Fruit fly (Drosophila melanogaster) whole organism, embryonic: Measurements from ENCODE around the gene Vps2.

Experiments
- Ada2b ChIP-seq: fragments of 200-800 bp; sonication (Bioruptor generic); IDR thresholded peaks from 2 replicates; pipeline ENCODE4 v1.3.6; 2022; ENCODE audit warnings: missing biosample characterization, missing genetic modification characterization
- Atf3 ChIP-seq: fragments of 200-800 bp; sonication (Bioruptor generic); optimal IDR thresholded peaks from 3 replicates; lab custom pipeline; 2016; ENCODE audit warnings: missing biosample characterization, missing genetic modification characterization
- Awh ChIP-seq: fragments of 200-800 bp; sonication (Bioruptor generic); IDR thresholded peaks from 2 replicates; pipeline ENCODE4, ENCODE4 v1.3.6; 2022; ENCODE audit warnings: missing biosample characterization, missing genetic modification characterization
- B-H1 ChIP-seq: fragments of 200-800 bp; sonication (Bioruptor generic); IDR thresholded peaks from 3 replicates; pipeline ENCODE4 v1.3.6; 2022; ENCODE audit warnings: missing biosample characterization, missing genetic modification characterization
- Bdp1 ChIP-seq: fragments of 200-800 bp; sonication (Bioruptor generic); optimal IDR thresholded peaks from 3 replicates; lab custom pipeline; 2016; ENCODE audit warnings: missing biosample characterization, missing genetic modification characterization
- CG10209 ChIP-seq: fragments of 200-800 bp; sonication (Bioruptor generic); optimal IDR thresholded peaks from 3 replicates; lab custom pipeline; 2017; ENCODE audit warnings: missing biosample characterization, mild to moderate bottlenecking, missing genetic modification characterization, missing genetic modification reagents
- CG1024 ChIP-seq: fragments of 200-800 bp; sonication (Bioruptor generic); IDR thresholded peaks from 2 replicates; pipeline ENCODE4 v1.3.6; 2022; ENCODE audit warnings: missing biosample characterization, missing genetic modification characterization
- CG10979 ChIP-seq: fragments of 200-800 bp; sonication (Bioruptor generic); optimal IDR thresholded peaks from 2 replicates; lab custom pipeline; 2018; ENCODE audit warnings: missing biosample characterization, mild to moderate bottlenecking, missing genetic modification characterization, moderate library complexity
- CG11085 ChIP-seq: fragments of 200-800 bp; sonication (Bioruptor generic); IDR thresholded peaks from 2 replicates; pipeline ENCODE4 v1.3.6; 2022; ENCODE audit warnings: missing biosample characterization, missing genetic modification characterization
- CG11456 ChIP-seq: fragments of 200-800 bp; sonication (Bioruptor generic); IDR thresholded peaks from 3 replicates; pipeline ENCODE4 v1.3.6; 2022; ENCODE audit warnings: missing biosample characterization, missing genetic modification characterization
- CG11723 ChIP-seq: fragments of 200-800 bp; sonication (Bioruptor generic); optimal IDR thresholded peaks from 2 replicates; lab custom pipeline; 2017; ENCODE audit warnings: missing biosample characterization, mild to moderate bottlenecking, missing genetic modification characterization
- CG16863 ChIP-seq: fragments of 200-800 bp; sonication (Bioruptor generic); optimal IDR thresholded peaks from 3 replicates; lab custom pipeline; 2016; ENCODE audit warnings: missing biosample characterization, missing genetic modification characterization
- CG17612 ChIP-seq: fragments of 200-800 bp; sonication (Bioruptor generic); IDR thresholded peaks from 2 replicates; pipeline ENCODE4 v1.3.6; 2022; ENCODE audit warnings: missing biosample characterization, missing genetic modification characterization
- CG4730 ChIP-seq: fragments of 200-800 bp; sonication (Bioruptor generic); IDR thresholded peaks from 2 replicates; pipeline ENCODE4 v1.3.6; 2022; ENCODE audit warnings: missing biosample characterization, missing genetic modification characterization
- CG4854 ChIP-seq: fragments of 200-800 bp; sonication (Bioruptor generic); optimal IDR thresholded peaks from 2 replicates; lab custom pipeline; 2016; ENCODE audit warnings: missing biosample characterization, missing genetic modification characterization, inconsistent platforms
- Dek ChIP-seq: fragments of 200-800 bp; sonication (Bioruptor generic); optimal IDR thresholded peaks from 3 replicates; lab custom pipeline; 2019; ENCODE audit warnings: missing biosample characterization, mild to moderate bottlenecking, missing genetic modification characterization, moderate library complexity
- Dref ChIP-seq: fragments of 200-800 bp; sonication (Bioruptor generic); IDR thresholded peaks from 2 replicates; pipeline ENCODE4 v1.3.6; 2022; ENCODE audit warnings: missing biosample characterization, missing genetic modification characterization
- Ets65A ChIP-seq: fragments of 200-800 bp; sonication (Bioruptor generic); peaks from one replicate; lab custom pipeline; 2016; ENCODE audit warnings: missing biosample characterization, missing genetic modification characterization
- GATAe ChIP-seq: fragments of 200-800 bp; sonication (Bioruptor generic); conservative IDR thresholded peaks from 2 replicates; pipeline ENCODE4 v1.3.6; 2022; ENCODE audit warnings: missing biosample characterization, missing genetic modification characterization
- Mad ChIP-seq: fragments of 200-800 bp; sonication (Bioruptor generic); optimal IDR thresholded peaks from 2 replicates; lab custom pipeline; 2016; ENCODE audit warnings: missing biosample characterization, missing genetic modification characterization
- Rx ChIP-seq: fragments of 200-800 bp; sonication (Bioruptor generic); IDR thresholded peaks from 2 replicates; pipeline ENCODE4 v1.3.6; 2022; ENCODE audit warnings: missing biosample characterization, missing genetic modification characterization
- Sry-δ ChIP-seq: fragments of 200-800 bp; sonication (Bioruptor generic); optimal IDR thresholded peaks from 2 replicates; lab custom pipeline; 2016; ENCODE audit warnings: missing biosample characterization, missing genetic modification characterization
- Stat92E ChIP-seq, 3 experiments: fragments of >200 bp in 2 of 3; fragments of 200-800 bp in 1 of 3; sonication (Bioruptor generic) in 1 of 3; optimal IDR thresholded peaks; 2 replicates each; lab custom pipeline; 2017 to 2019; ENCODE audit warnings: missing biosample characterization in 3 of 3, missing genetic modification characterization in 3 of 3, mild to moderate bottlenecking in 1 of 3, moderate library complexity in 1 of 3
- Tbp ChIP-seq: fragments of >200 bp; optimal IDR thresholded peaks from 2 replicates; lab custom pipeline; 2018; ENCODE audit warnings: missing biosample characterization, missing genetic modification characterization
- Usf ChIP-seq: fragments of 200-800 bp; sonication (Bioruptor generic); optimal IDR thresholded peaks from 2 replicates; lab custom pipeline; 2017; ENCODE audit warnings: missing genotype, missing biosample characterization, missing genetic modification characterization
- abd-A ChIP-seq: fragments of 200-800 bp; sonication (Bioruptor generic); optimal IDR thresholded peaks from 3 replicates; lab custom pipeline; 2019; ENCODE audit warnings: missing biosample characterization, mild to moderate bottlenecking, missing genetic modification characterization, moderate library complexity
- ara ChIP-seq: fragments of 200-800 bp; sonication (Bioruptor generic); IDR thresholded peaks from 2 replicates; pipeline ENCODE4 v1.3.6; 2022; ENCODE audit warnings: missing biosample characterization, missing genetic modification characterization
- btn ChIP-seq: fragments of 200-800 bp; sonication (Bioruptor generic); optimal IDR thresholded peaks from 2 replicates; lab custom pipeline; 2016; ENCODE audit warnings: missing biosample characterization, missing genetic modification characterization
- da ChIP-seq: fragments of 200-800 bp; sonication (Bioruptor generic); optimal IDR thresholded peaks from 2 replicates; lab custom pipeline; 2016; ENCODE audit warnings: missing biosample characterization, missing genetic modification characterization
- dmrt11E ChIP-seq: fragments of 200-800 bp; sonication (Bioruptor generic); optimal IDR thresholded peaks from 3 replicates; lab custom pipeline; 2018; ENCODE audit warnings: missing biosample characterization, mild to moderate bottlenecking, missing genetic modification characterization, moderate library complexity
- en ChIP-seq: fragments of 200-800 bp; sonication (Bioruptor generic); optimal IDR thresholded peaks from 2 replicates; lab custom pipeline; 2016; ENCODE audit warnings: missing biosample characterization, missing genetic modification characterization
- esg ChIP-seq: fragments of 200-800 bp; sonication (Bioruptor generic); conservative IDR thresholded peaks from 2 replicates; pipeline ENCODE4 v1.3.6; 2022; ENCODE audit warnings: missing biosample characterization, missing genetic modification characterization
- eve ChIP-seq, 2 experiments: fragments of >200 bp; optimal IDR thresholded peaks; 2 replicates each; lab custom pipeline; 2017; ENCODE audit warnings: missing biosample characterization in 2 of 2, missing genetic modification characterization in 2 of 2
- ham ChIP-seq: fragments of 200-800 bp; sonication (Bioruptor generic); IDR thresholded peaks from 2 replicates; pipeline ENCODE4 v1.3.6; 2022; ENCODE audit warnings: missing biosample characterization, missing genetic modification characterization
- hbn ChIP-seq: fragments of 200-800 bp; sonication (Bioruptor generic); IDR thresholded peaks from 2 replicates; pipeline ENCODE4 v1.3.6; 2022; ENCODE audit warnings: missing biosample characterization, missing genetic modification characterization; ENCODE audit not compliant: partially characterized antibody
- mld ChIP-seq: fragments of 200-800 bp; sonication (Bioruptor generic); IDR thresholded peaks from 3 replicates; pipeline ENCODE4 v1.3.6; 2022; ENCODE audit warnings: missing biosample characterization, missing genetic modification characterization; ENCODE audit not compliant: partially characterized antibody
- nmo ChIP-seq: fragments of 200-800 bp; sonication (Bioruptor generic); optimal IDR thresholded peaks from 2 replicates; lab custom pipeline; 2018; ENCODE audit warnings: missing biosample characterization, mild to moderate bottlenecking, missing genetic modification characterization, moderate library complexity
- odd ChIP-seq: fragments of 200-800 bp; sonication (Bioruptor generic); optimal IDR thresholded peaks from 2 replicates; lab custom pipeline; 2017; ENCODE audit warnings: missing biosample characterization, mild to moderate bottlenecking, missing genetic modification characterization
- pnt ChIP-seq: fragments of 200-800 bp; sonication (Bioruptor generic); optimal IDR thresholded peaks from 3 replicates; lab custom pipeline; 2016; ENCODE audit warnings: missing biosample characterization, missing genetic modification characterization
- ro ChIP-seq: fragments of 200-800 bp; sonication (Bioruptor generic); IDR thresholded peaks from 2 replicates; pipeline ENCODE4 v1.3.6; 2022; ENCODE audit warnings: missing biosample characterization, missing genetic modification characterization
- run ChIP-seq: fragments of 200-800 bp; sonication (Bioruptor generic); optimal IDR thresholded peaks from 3 replicates; lab custom pipeline; 2018; ENCODE audit warnings: missing biosample characterization, mild to moderate bottlenecking, missing genetic modification characterization
- sc ChIP-seq, 3 experiments: fragments of >200 bp in 2 of 3; fragments of 200-800 bp in 1 of 3; sonication (Bioruptor generic) in 1 of 3; optimal IDR thresholded peaks; 2 replicates in 2 of 3; 3 replicates in 1 of 3; lab custom pipeline; 2017; ENCODE audit warnings: mild to moderate bottlenecking in 1 of 3, missing biosample characterization in 1 of 3, missing genetic modification characterization in 1 of 3, missing genetic modification reagents in 1 of 3
- sd ChIP-seq: fragments of 200-800 bp; sonication (Bioruptor generic); optimal IDR thresholded peaks from 3 replicates; lab custom pipeline; 2018; ENCODE audit warnings: missing biosample characterization, mild to moderate bottlenecking, missing genetic modification characterization, moderate library complexity
- seq ChIP-seq: fragments of 200-800 bp; sonication (Bioruptor generic); IDR thresholded peaks from 2 replicates; pipeline ENCODE4 v1.3.6; 2022; ENCODE audit warnings: missing biosample characterization, missing genetic modification characterization
- sr ChIP-seq: fragments of 200-800 bp; sonication (Bioruptor generic); IDR thresholded peaks from 3 replicates; pipeline ENCODE4 v1.3.6; 2022; ENCODE audit warnings: missing biosample characterization, missing genetic modification characterization
- stwl ChIP-seq: fragments of 200-800 bp; sonication (Bioruptor generic); optimal IDR thresholded peaks from 3 replicates; lab custom pipeline; 2018; ENCODE audit warnings: missing biosample characterization, mild to moderate bottlenecking, missing genetic modification characterization, moderate library complexity
- tna ChIP-seq: fragments of 200-800 bp; sonication (Bioruptor generic); IDR thresholded peaks from 2 replicates; pipeline ENCODE4 v1.3.6; 2022; ENCODE audit warnings: missing biosample characterization, missing genetic modification characterization; ENCODE audit not compliant: partially characterized antibody
- tup ChIP-seq: fragments of 200-800 bp; sonication (Bioruptor generic); optimal IDR thresholded peaks from 2 replicates; lab custom pipeline; 2016; ENCODE audit warnings: missing biosample characterization, mild to moderate bottlenecking, missing genetic modification characterization, moderate library complexity
- unpg ChIP-seq: fragments of 200-800 bp; sonication (Bioruptor generic); optimal IDR thresholded peaks from 3 replicates; lab custom pipeline; 2018; ENCODE audit warnings: missing biosample characterization, mild to moderate bottlenecking, missing genetic modification characterization, moderate library complexity

Vps2 gene

DNA sequence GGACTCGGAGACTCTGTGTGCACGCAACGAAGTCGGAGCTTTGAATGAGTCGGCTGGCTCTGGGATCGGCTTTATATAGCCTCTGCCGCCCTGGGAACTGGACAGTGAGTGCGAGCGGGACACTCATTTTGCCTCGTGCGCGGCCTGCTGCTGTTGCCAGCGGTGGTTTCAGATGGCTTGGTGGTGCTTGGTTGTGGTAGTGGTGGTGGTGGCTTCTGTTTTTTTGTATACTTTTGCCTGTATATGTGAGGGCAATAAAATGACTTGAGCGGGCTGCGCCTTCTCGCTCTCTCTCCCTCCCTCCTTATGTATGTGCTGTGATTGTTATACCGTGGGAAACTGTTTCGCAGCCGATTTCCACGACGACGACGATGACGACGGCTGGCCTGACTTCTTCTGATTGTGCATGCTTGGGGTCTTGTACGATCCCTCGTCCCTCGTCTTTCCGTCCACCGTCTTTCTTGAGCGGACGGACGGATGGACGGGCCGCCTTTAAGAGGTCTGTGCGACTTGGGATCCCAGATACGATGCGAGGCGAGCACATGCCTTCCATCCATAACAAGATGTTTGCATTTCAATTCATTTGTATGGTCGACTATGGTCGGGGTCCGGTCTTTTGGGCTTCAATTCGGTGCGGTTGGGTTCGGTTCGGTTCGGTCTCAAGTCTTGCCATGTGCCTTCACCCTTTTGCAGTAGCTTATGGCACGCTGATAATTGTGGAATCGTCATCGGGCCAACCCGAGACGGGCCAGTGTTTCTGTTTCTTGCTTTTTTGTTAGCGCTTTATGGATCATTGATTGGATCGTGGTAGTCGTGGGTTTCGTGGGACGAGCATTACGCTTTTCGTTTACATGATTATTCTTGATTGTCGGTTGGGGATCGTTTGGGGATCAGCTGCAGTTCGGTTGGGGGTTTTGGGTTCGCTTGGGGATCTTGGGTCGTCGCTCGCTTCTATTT is 46.4 kb upstream of the Vps2 start (continued):
- TF ChIP-seq abd-A (tag; lab: Kevin White, UChicago) = peak; percentile 97
- TF ChIP-seq CG4854 (GFP tag; lab: Kevin White, UChicago) = no peak
- TF ChIP-seq btn (GFP tag; lab: Kevin White, UChicago) = peak; percentile 14
- TF ChIP-seq esg (GFP tag; lab: Robert Waterston, UW) = no peak
- peak; percentile 11 for TF ChIP-seq CG10979 (tag; lab: Kevin White, UChicago)
- TF ChIP-seq run (tag; lab: Kevin White, UChicago) = peak; percentile 55
- TF ChIP-seq Ada2b (GFP tag; lab: Robert Waterston, UW) = no peak
- no peak for TF ChIP-seq Dref (GFP tag; lab: Robert Waterston, UW)
- no peak for TF ChIP-seq CG10209 (GFP tag; lab: Kevin White, UChicago)
- TF ChIP-seq dmrt11E (tag; lab: Kevin White, UChicago) = peak; percentile 0
- TF ChIP-seq B-H1 (GFP tag; lab: Robert Waterston, UW) = no peak; the same call in 2 of the 3 replicates
- no peak for TF ChIP-seq CG11456 (GFP tag; lab: Robert Waterston, UW)
- no peak for TF ChIP-seq GATAe
- no peak for TF ChIP-seq eve (GFP tag; optimal IDR thresholded peaks at IDR 0.05; lab: Kevin White, UChicago)
- TF ChIP-seq sc (optimal IDR thresholded peaks at IDR 0.05; lab: Kevin White, UChicago) = no peak
- no peak for TF ChIP-seq sc (GFP tag; optimal IDR thresholded peaks at IDR 0.05; lab: Kevin White, UChicago)
- TF ChIP-seq pnt = no peak
- no peak for TF ChIP-seq Dek (tag; lab: Kevin White, UChicago)
- no peak for TF ChIP-seq stwl
- TF ChIP-seq Usf (GFP tag; lab: Kevin White, UChicago) = no peak
- TF ChIP-seq CG16863 (GFP tag; lab: Kevin White, UChicago) = no peak
- peak; percentile 3 for TF ChIP-seq Mad (GFP tag; lab: Kevin White, UChicago)
- no peak for TF ChIP-seq ara
- TF ChIP-seq Tbp (GFP tag; lab: Kevin White, UChicago) = peak; percentile 97
- no peak for TF ChIP-seq Atf3 (GFP tag; lab: Kevin White, UChicago)
- no peak for TF ChIP-seq sr (GFP tag; lab: Robert Waterston, UW)
- TF ChIP-seq CG11085 (GFP tag; lab: Robert Waterston, UW) = no peak
- no peak for TF ChIP-seq en (GFP tag; lab: Kevin White, UChicago)
- no peak for TF ChIP-seq ro (GFP tag; lab: Robert Waterston, UW)
- peak; percentile 16 for TF ChIP-seq nmo (GFP tag; lab: Kevin White, UChicago)
- TF ChIP-seq sd = peak; percentile 74
- TF ChIP-seq tup (GFP tag; lab: Kevin White, UChicago) = no peak
- no peak for TF ChIP-seq Sry-δ
- no peak for TF ChIP-seq CG17612 (GFP tag; lab: Robert Waterston, UW)
- TF ChIP-seq da (GFP tag; lab: Kevin White, UChicago) = peak; percentile 77
- TF ChIP-seq odd (GFP tag; lab: Kevin White, UChicago) = peak; percentile 90
- no peak for TF ChIP-seq CG1024 (GFP tag; lab: Robert Waterston, UW)
- no peak for TF ChIP-seq unpg (GFP tag; lab: Kevin White, UChicago)
- TF ChIP-seq CG11723 (GFP tag; lab: Kevin White, UChicago) = no peak
- 0 out of 2 replicates have a peak, but pooled peaks have one; percentile 23 for TF ChIP-seq tna (GFP tag; lab: Robert Waterston, UW)
- TF ChIP-seq mld = no peak
- no peak for TF ChIP-seq ham
- peak in 1 of 3 experiments; percentile 55 for TF ChIP-seq Stat92E (GFP tag; optimal IDR thresholded peaks at IDR 0.05; lab: Kevin White, UChicago)
- TF ChIP-seq Rx = no peak
- TF ChIP-seq hbn (GFP tag; lab: Robert Waterston, UW) = no peak
- peak; percentile 13; the same call in 1 of the 2 replicates for TF ChIP-seq Awh (GFP tag; lab: Robert Waterston, UW)
- no peak for TF ChIP-seq Bdp1 (GFP tag; lab: Kevin White, UChicago)
- TF ChIP-seq CG4730 (GFP tag; lab: Robert Waterston, UW) = no peak
- TF ChIP-seq seq (GFP tag; lab: Robert Waterston, UW) = peak; percentile 43; the same call in 1 of the 2 replicates
- TF ChIP-seq Ets65A = no peak
